Worm (Caenorhabditis elegans) whole organism, young adult: ENCODE measurements around the gene K09H11.15.

Experiments
- B0336.3 ChIP-seq: fragments of 200-800 bp; sonication (Bioruptor generic); IDR thresholded peaks from 2 replicates; pipeline ENCODE4 v1.3.6; 2022; ENCODE audit warnings: missing genetic modification characterization, missing compliant biosample characterization
- F22D6.2 ChIP-seq: sonication (generic microtip); optimal IDR thresholded peaks from 2 replicates; lab custom pipeline; 2016; ENCODE audit warnings: mild to moderate bottlenecking, missing genetic modification characterization, missing compliant biosample characterization
- F33H1.4 ChIP-seq: fragments of 200-800 bp; sonication (Bioruptor generic); IDR thresholded peaks from 2 replicates; pipeline ENCODE4 v1.3.6; 2022; ENCODE audit warnings: missing genetic modification reagents, missing genetic modification characterization, missing compliant biosample characterization
- K12H6.12 ChIP-seq: fragments of 200-800 bp; sonication (Bioruptor generic); optimal IDR thresholded peaks from 2 replicates; lab custom pipeline; 2018; ENCODE audit warnings: mild to moderate bottlenecking, missing genetic modification characterization, missing compliant biosample characterization
- T07F8.4 ChIP-seq: sonication (generic microtip); optimal IDR thresholded peaks from 2 replicates; lab custom pipeline; 2016; ENCODE audit warnings: mild to moderate bottlenecking, missing genetic modification characterization, moderate library complexity, missing compliant biosample characterization
- Y67H2A.10 ChIP-seq: fragments of 200-800 bp; sonication (Bioruptor generic); conservative IDR thresholded peaks from 2 replicates; pipeline ENCODE4 v1.3.6; 2022; ENCODE audit warnings: missing genetic modification reagents, missing genetic modification characterization, missing compliant biosample characterization
- Y79H2A.3 ChIP-seq: fragments of 200-800 bp; sonication (Bioruptor generic); conservative IDR thresholded peaks from 2 replicates; pipeline ENCODE4 v1.3.6; 2022; ENCODE audit warnings: missing genetic modification reagents, missing genetic modification characterization, missing compliant biosample characterization
- Y95B8A.8 ChIP-seq: fragments of 200-800 bp; sonication (Bioruptor generic); IDR thresholded peaks from 2 replicates; pipeline ENCODE4 v1.3.6; 2022; ENCODE audit warnings: missing genetic modification reagents, missing genetic modification characterization, missing compliant biosample characterization
- ama-1 ChIP-seq, 3 experiments: fragments of 150-350 bp in 1 of 3; sonication (generic microtip) in 2 of 3; optimal IDR thresholded peaks; 2 replicates each; lab custom pipeline; 2014 to 2018; ENCODE audit warnings: missing biosample characterization in 2 of 3, missing genetic modification characterization in 2 of 3, missing genetic modification reagents in 2 of 3
- aptf-2 ChIP-seq: fragments of 200-800 bp; sonication (Bioruptor generic); conservative IDR thresholded peaks from 2 replicates; pipeline ENCODE4 v1.3.6; 2022; ENCODE audit warnings: missing genetic modification reagents, missing genetic modification characterization, missing compliant biosample characterization
- attf-5 ChIP-seq: fragments of 200-800 bp; sonication (Bioruptor generic); optimal IDR thresholded peaks from 2 replicates; lab custom pipeline; 2018; ENCODE audit warnings: mild to moderate bottlenecking, missing genetic modification characterization, missing compliant biosample characterization
- attf-6 ChIP-seq: fragments of 200-800 bp; sonication (Bioruptor generic); IDR thresholded peaks from 2 replicates; pipeline ENCODE4 v1.3.6; 2022; ENCODE audit warnings: missing genetic modification reagents, missing genetic modification characterization, missing compliant biosample characterization
- ceh-58 ChIP-seq: fragments of 200-800 bp; sonication (Bioruptor generic); IDR thresholded peaks from 2 replicates; pipeline ENCODE4 v1.3.6; 2022; ENCODE audit warnings: missing genetic modification characterization, missing compliant biosample characterization
- efl-1 ChIP-seq: fragments of 150-350 bp; optimal IDR thresholded peaks from 2 replicates; lab custom pipeline; 2014; ENCODE audit warnings: missing biosample characterization, missing genetic modification reagents, missing genetic modification characterization
- egl-44 ChIP-seq: fragments of 200-800 bp; sonication (Bioruptor generic); IDR thresholded peaks from 2 replicates; pipeline ENCODE4 v1.3.6; 2022; ENCODE audit warnings: missing genetic modification reagents, missing genetic modification characterization, missing compliant biosample characterization
- him-1 ChIP-seq: sonication (generic microtip); optimal IDR thresholded peaks from 2 replicates; lab custom pipeline; 2016; ENCODE audit warnings: missing genotype, missing genetic modification reagents, missing genetic modification characterization, missing compliant biosample characterization
- hlh-12 ChIP-seq: sonication (generic microtip); optimal IDR thresholded peaks from 2 replicates; lab custom pipeline; 2016; ENCODE audit warnings: missing genetic modification characterization, missing compliant biosample characterization
- hlh-26 ChIP-seq: fragments of 200-800 bp; sonication (Bioruptor generic); conservative IDR thresholded peaks from 2 replicates; pipeline ENCODE4 v1.3.6; 2022; ENCODE audit warnings: missing genetic modification reagents, missing genetic modification characterization, missing compliant biosample characterization
- hmg-1.2 ChIP-seq: fragments of 200-800 bp; sonication (Bioruptor generic); IDR thresholded peaks from 2 replicates; pipeline ENCODE4 v1.3.6; 2022; ENCODE audit warnings: missing genetic modification reagents, missing genetic modification characterization, missing compliant biosample characterization
- hmg-20 ChIP-seq: fragments of 200-800 bp; sonication (Bioruptor generic); IDR thresholded peaks from 2 replicates; pipeline ENCODE4 v1.3.6; 2022; ENCODE audit warnings: missing genetic modification reagents, missing genetic modification characterization, missing compliant biosample characterization
- hrde-1 ChIP-seq: sonication (generic microtip); optimal IDR thresholded peaks from 2 replicates; lab custom pipeline; 2016; ENCODE audit warnings: missing genetic modification characterization, mild to moderate bottlenecking, missing compliant biosample characterization, moderate library complexity, missing genotype, missing genetic modification reagents, borderline replicate concordance
- let-526 ChIP-seq: fragments of 200-800 bp; sonication (Bioruptor generic); IDR thresholded peaks from 2 replicates; pipeline ENCODE4 v1.3.6; 2022; ENCODE audit warnings: missing genetic modification reagents, missing genetic modification characterization, missing compliant biosample characterization
- let-607 ChIP-seq, 2 experiments: fragments of 200-800 bp in 1 of 2; sonication (Bioruptor generic) in 1 of 2; sonication (generic microtip) in 1 of 2; optimal IDR thresholded peaks; 2 replicates each; lab custom pipeline; 2016 to 2018; ENCODE audit warnings: mild to moderate bottlenecking in 2 of 2, missing compliant biosample characterization in 2 of 2, missing genetic modification characterization in 2 of 2, moderate library complexity in 2 of 2, missing genotype in 1 of 2
- lin-26 ChIP-seq: fragments of 200-800 bp; sonication (Bioruptor generic); IDR thresholded peaks from 2 replicates; pipeline ENCODE4 v1.3.6; 2022; ENCODE audit warnings: missing genetic modification reagents, missing genetic modification characterization, missing compliant biosample characterization
- lin-40 ChIP-seq: sonication (generic microtip); optimal IDR thresholded peaks from 2 replicates; lab custom pipeline; 2016; ENCODE audit warnings: missing genetic modification characterization, mild to moderate bottlenecking, missing compliant biosample characterization, missing genotype, missing genetic modification reagents
- lin-54 ChIP-seq: fragments of 200-800 bp; sonication (Bioruptor generic); optimal IDR thresholded peaks from 2 replicates; lab custom pipeline; 2018; ENCODE audit warnings: mild to moderate bottlenecking, missing genetic modification characterization, missing compliant biosample characterization
- lir-1 ChIP-seq: fragments of 200-800 bp; sonication (Bioruptor generic); conservative IDR thresholded peaks from 2 replicates; pipeline ENCODE4 v1.3.6; 2022; ENCODE audit warnings: missing genetic modification reagents, missing genetic modification characterization, missing compliant biosample characterization
- lsl-1 ChIP-seq: fragments of 200-800 bp; sonication (Bioruptor generic); optimal IDR thresholded peaks from 2 replicates; lab custom pipeline; 2018; ENCODE audit warnings: mild to moderate bottlenecking, missing genetic modification characterization, moderate library complexity, missing compliant biosample characterization
- madf-6 ChIP-seq: fragments of 200-800 bp; sonication (Bioruptor generic); IDR thresholded peaks from 2 replicates; pipeline ENCODE4 v1.3.6; 2022; ENCODE audit warnings: missing genetic modification reagents, missing genetic modification characterization, missing compliant biosample characterization
- mcd-1 ChIP-seq: fragments of 200-800 bp; sonication (Bioruptor generic); IDR thresholded peaks from 2 replicates; pipeline ENCODE4 v1.3.6; 2022; ENCODE audit warnings: missing genetic modification reagents, missing genetic modification characterization, missing compliant biosample characterization
- nfyb-1 ChIP-seq: fragments of 200-800 bp; sonication (Bioruptor generic); IDR thresholded peaks from 2 replicates; pipeline ENCODE4 v1.3.6; 2022; ENCODE audit warnings: missing genetic modification reagents, missing genetic modification characterization, missing compliant biosample characterization
- pbrm-1 ChIP-seq: fragments of 200-800 bp; sonication (Bioruptor generic); IDR thresholded peaks from 2 replicates; pipeline ENCODE4 v1.3.6; 2022; ENCODE audit warnings: missing genetic modification reagents, missing genetic modification characterization, missing compliant biosample characterization
- sdz-38 ChIP-seq: sonication (generic microtip); optimal IDR thresholded peaks from 2 replicates; lab custom pipeline; 2016; ENCODE audit warnings: missing genotype, missing genetic modification characterization, missing compliant biosample characterization
- somi-1 ChIP-seq: fragments of 200-800 bp; sonication (Bioruptor generic); optimal IDR thresholded peaks from 2 replicates; lab custom pipeline; 2018; ENCODE audit warnings: mild to moderate bottlenecking, missing genetic modification characterization, missing compliant biosample characterization
- sptf-2 ChIP-seq: fragments of 200-800 bp; sonication (Bioruptor generic); optimal IDR thresholded peaks from 2 replicates; lab custom pipeline; 2018; ENCODE audit warnings: mild to moderate bottlenecking, missing genetic modification characterization, missing compliant biosample characterization
- unc-130 ChIP-seq: sonication (generic microtip); optimal IDR thresholded peaks from 2 replicates; lab custom pipeline; 2016; ENCODE audit warnings: missing genetic modification reagents, missing genetic modification characterization, missing compliant biosample characterization
- xnd-1 ChIP-seq: sonication (generic microtip); optimal IDR thresholded peaks from 2 replicates; lab custom pipeline; 2016; ENCODE audit warnings: missing genotype, missing genetic modification reagents, missing genetic modification characterization, missing compliant biosample characterization
- ztf-18 ChIP-seq: sonication (generic microtip); optimal IDR thresholded peaks from 2 replicates; lab custom pipeline; 2016; ENCODE audit warnings: missing genotype, mild to moderate bottlenecking, missing genetic modification characterization, missing compliant biosample characterization
- ztf-6 ChIP-seq: fragments of 200-800 bp; sonication (Bioruptor generic); IDR thresholded peaks from 2 replicates; pipeline ENCODE4 v1.3.6; 2022; ENCODE audit warnings: missing genetic modification reagents, missing genetic modification characterization, missing compliant biosample characterization

The K09H11.15 gene

DNA sequence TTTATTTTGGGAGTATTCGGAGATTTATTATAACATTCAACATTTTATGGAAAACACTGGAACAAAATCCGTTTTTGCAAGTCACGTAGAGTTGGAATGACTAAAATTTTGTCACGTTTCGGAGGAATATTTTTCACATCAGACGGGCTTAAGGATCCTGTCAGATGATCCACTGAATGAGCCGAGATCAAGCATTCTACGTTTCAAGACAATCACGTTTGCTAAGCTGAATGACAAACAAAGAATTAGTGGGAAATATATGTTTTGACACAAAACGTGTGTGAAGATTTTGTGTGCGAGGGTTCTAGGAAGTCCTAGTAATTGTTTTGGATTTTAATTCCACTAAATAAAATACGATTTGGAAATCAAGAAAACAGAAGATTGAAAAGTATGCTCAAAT is 8.8 kb upstream of the K09H11.15 start:
- TF ChIP-seq aptf-2 (GFP tag; lab: Robert Waterston, UW) (no peak), sptf-2 (GFP tag; lab: Kevin White, UChicago) (no peak), egl-44 (GFP tag; lab: Robert Waterston, UW) (no peak), hmg-20 (GFP tag; lab: Robert Waterston, UW) (no peak), sdz-38 (no peak)

DNA sequence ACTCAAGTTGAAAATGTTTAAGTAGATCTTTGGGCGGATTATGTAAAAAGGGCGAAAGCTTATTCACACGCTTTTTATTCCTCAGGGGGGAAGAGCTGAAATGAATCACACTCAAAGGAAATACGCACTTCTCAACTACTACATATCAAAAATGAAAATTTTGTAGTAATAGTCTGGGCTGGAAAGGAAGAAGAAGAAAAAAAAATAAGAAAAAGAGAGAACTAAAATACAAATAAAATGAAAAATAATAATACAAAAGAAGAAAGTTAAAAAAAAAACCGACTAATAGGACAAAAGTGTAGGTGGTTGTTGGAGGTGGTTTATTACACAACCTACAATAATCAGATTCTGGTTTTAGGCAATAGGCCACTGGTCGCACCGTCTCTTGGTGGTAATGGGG is 5.4 kb upstream of the K09H11.15 start, which contains the start of gene K09H11.6:
Gene K09H11.6 (minus strand): TSS at position 101 of the 400 bp plus-strand sequence.
- TF ChIP-seq F22D6.2 (no peak), lin-54 (GFP tag; lab: Kevin White, UChicago) (no peak), somi-1 (GFP tag; lab: Kevin White, UChicago) (no peak), efl-1 (GFP tag; lab: Kevin White, UChicago) (no peak)
- TF ChIP-seq, all 124 proteins: peak for 0

DNA sequence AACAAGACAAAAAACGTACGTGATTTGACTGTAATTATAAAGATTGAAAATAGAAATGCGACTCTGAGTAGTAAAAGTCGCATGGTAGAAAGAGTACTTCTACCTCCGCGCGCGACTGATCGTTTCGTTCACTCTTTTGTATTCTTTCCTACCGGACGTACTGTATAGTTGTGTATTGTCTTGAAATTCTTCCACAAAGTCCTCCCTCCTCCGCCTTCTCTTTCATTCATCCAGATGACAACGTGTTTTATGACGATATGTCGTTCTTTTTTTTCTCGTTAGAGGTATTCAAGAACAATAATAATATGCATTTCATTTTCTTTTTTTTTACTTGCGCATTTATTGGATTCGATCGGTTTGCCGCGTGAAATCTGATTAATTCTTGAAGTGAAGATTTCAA is 4.2 kb downstream of the K09H11.15 start, which contains the start of gene K09H11.4:
Gene K09H11.4 (minus strand): TSS at position 101 of the 400 bp plus-strand sequence.
- TF ChIP-seq lin-26 (GFP tag; lab: Robert Waterston, UW), result no peak
- TF ChIP-seq hlh-26 (GFP tag; lab: Robert Waterston, UW), result no peak
- TF ChIP-seq attf-5 (GFP tag; lab: Kevin White, UChicago), result no peak
- no peak for TF ChIP-seq T07F8.4 (tag; lab: Kevin White, UChicago)
- TF ChIP-seq unc-130, result no peak
- no peak for TF ChIP-seq hmg-20 (GFP tag; lab: Robert Waterston, UW)
- TF ChIP-seq let-607 (tag; optimal IDR thresholded peaks at IDR 0.05; lab: Kevin White, UChicago), result no peak
- no peak for TF ChIP-seq mcd-1
- TF ChIP-seq Y79H2A.3 (GFP tag; lab: Robert Waterston, UW), result no peak
- TF ChIP-seq nfyb-1 (GFP tag; lab: Robert Waterston, UW), result no peak
- no peak for TF ChIP-seq ama-1 (optimal IDR thresholded peaks at IDR 0.05; lab: Kevin White, UChicago)
- no peak for TF ChIP-seq ama-1 (GFP tag; optimal IDR thresholded peaks at IDR 0.05; lab: Kevin White, UChicago)
- no peak for TF ChIP-seq somi-1 (GFP tag; lab: Kevin White, UChicago)
- no peak for TF ChIP-seq Y67H2A.10 (GFP tag; lab: Robert Waterston, UW)
- no peak for TF ChIP-seq hlh-12 (tag; lab: Kevin White, UChicago)
- no peak for TF ChIP-seq Y95B8A.8 (GFP tag; lab: Robert Waterston, UW)
- no peak for TF ChIP-seq lir-1 (GFP tag; lab: Robert Waterston, UW)

DNA sequence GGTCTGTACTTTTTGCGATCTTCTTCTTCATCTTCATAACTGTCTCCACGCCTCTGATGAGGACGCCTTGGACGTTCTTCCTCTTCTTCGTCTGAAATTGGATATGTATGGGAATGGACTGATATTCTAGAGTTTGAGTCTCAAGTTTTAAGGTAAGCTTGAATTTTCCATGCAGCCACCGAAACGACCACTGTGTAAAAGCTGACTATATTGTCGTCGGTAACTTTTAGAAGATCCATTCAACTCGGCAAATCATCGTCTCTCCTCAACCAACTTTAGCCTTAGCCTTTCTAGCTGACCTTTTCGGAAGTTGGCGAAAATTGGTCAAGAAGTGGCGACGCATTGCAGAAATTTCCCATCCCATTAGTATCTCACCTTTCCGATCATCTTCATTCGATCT is 6.3 kb downstream of the K09H11.15 start:
- TF ChIP-seq madf-6 (GFP tag; lab: Robert Waterston, UW), result 0 out of 2 replicates have a peak, but pooled peaks have one; percentile 17
- TF ChIP-seq ztf-6 (GFP tag; lab: Robert Waterston, UW), result no peak

DNA sequence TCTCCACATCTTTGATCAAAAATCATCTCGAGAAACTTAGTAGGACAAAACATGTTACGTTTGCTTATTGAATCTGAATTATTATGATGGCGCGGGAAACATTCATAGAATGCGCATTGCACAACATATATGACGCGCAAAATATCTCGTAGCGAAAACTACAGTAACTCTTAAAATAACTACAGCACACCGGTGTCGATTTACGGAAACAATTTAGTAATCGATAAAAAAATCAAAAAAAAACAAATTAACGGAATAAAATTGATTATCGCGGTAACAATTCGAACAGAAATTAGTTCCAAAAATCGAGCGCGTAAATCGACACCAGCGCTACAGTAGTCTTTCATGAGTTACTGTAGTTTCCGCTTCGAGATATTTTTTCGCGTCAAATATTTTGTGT is 8.6 kb downstream of the K09H11.15 start:
- TF ChIP-seq F33H1.4 (GFP tag; lab: Robert Waterston, UW) (peak; percentile 33; the same call in 1 of the 2 replicates), ztf-18 (tag; lab: Kevin White, UChicago) (no peak), B0336.3 (peak; percentile 29; the same call in 1 of the 2 replicates), attf-6 (GFP tag; lab: Robert Waterston, UW) (0 out of 2 replicates have a peak, but pooled peaks have one; percentile 19), hmg-1.2 (GFP tag; lab: Robert Waterston, UW) (0 out of 2 replicates have a peak, but pooled peaks have one; percentile 18), let-526 (no peak), pbrm-1 (GFP tag; lab: Robert Waterston, UW) (0 out of 2 replicates have a peak, but pooled peaks have one; percentile 18), him-1 (peak; percentile 54), lin-40 (tag; lab: Kevin White, UChicago) (no peak), lsl-1 (GFP tag; lab: Kevin White, UChicago) (peak; percentile 53), xnd-1 (tag; lab: Kevin White, UChicago) (peak; percentile 34), ceh-58 (GFP tag; lab: Robert Waterston, UW) (0 out of 2 replicates have a peak, but pooled peaks have one; percentile 19), hrde-1 (tag; lab: Kevin White, UChicago) (peak; percentile 37), efl-1 (GFP tag; lab: Kevin White, UChicago) (peak; percentile 34), madf-6 (GFP tag; lab: Robert Waterston, UW) (peak; percentile 65; the same call in 1 of the 2 replicates), K12H6.12 (tag; lab: Kevin White, UChicago) (no peak)
- TF ChIP-seq, all 124 proteins: peak for 12
